Worm (Caenorhabditis elegans) whole organism, L2 larva: ENCODE data around the gene acs-3.

Experiments used
- F13H6.1 ChIP-seq: sonication (generic microtip); optimal IDR thresholded peaks from 2 replicates; lab custom pipeline; 2016; ENCODE audit warnings: missing genetic modification characterization, missing compliant biosample characterization
- aly-2 ChIP-seq: fragments of 150-350 bp; optimal IDR thresholded peaks from 2 replicates; lab custom pipeline; 2014; ENCODE audit warnings: missing biosample characterization, missing genetic modification characterization
- fos-1 ChIP-seq: fragments of 150-350 bp; optimal IDR thresholded peaks from 2 replicates; lab custom pipeline; 2014; ENCODE audit warnings: missing biosample characterization, missing genetic modification characterization
- lin-39 ChIP-seq: fragments of 150-350 bp; optimal IDR thresholded peaks from 2 replicates; lab custom pipeline; 2014; ENCODE audit warnings: missing biosample characterization, missing genetic modification reagents, missing genetic modification characterization
- lsy-2 ChIP-seq, 2 experiments: fragments of 150-350 bp in 1 of 2; sonication (generic microtip) in 1 of 2; optimal IDR thresholded peaks; 2 replicates each; lab custom pipeline; 2014 to 2017; ENCODE audit warnings: missing biosample characterization in 2 of 2, missing genetic modification characterization in 2 of 2
- nhr-77 ChIP-seq: fragments of 150-350 bp; optimal IDR thresholded peaks from 2 replicates; lab custom pipeline; 2014; ENCODE audit warnings: missing biosample characterization, missing genetic modification characterization
- skn-1 ChIP-seq: sonication (generic microtip); optimal IDR thresholded peaks from 2 replicates; lab custom pipeline; 2017; ENCODE audit warnings: missing biosample characterization, missing genetic modification characterization
- snpc-4 ChIP-seq: fragments of 150-350 bp; optimal IDR thresholded peaks from 2 replicates; lab custom pipeline; 2014; ENCODE audit warnings: missing biosample characterization, missing genetic modification characterization

DNA sequence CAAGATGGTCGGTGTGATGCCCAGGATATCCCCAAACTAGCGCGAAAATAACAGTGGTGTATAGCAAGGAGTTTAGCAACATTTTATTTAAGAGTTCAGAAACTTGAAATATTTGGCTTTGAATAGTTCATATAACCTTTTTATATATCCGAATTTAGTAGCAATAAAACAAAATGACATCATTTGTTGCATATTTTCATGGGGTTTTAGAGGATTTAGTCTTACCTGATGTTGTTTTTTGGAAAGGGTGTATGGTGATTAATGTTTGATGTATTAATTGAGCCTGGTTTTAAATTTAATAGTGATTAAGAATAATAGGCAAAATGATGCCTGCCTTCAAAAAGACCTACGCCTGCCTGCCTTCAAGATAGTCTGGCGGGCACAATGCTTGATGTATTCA, 47.1 kb downstream of the acs-3 start, which contains the start of gene F59A7.2:
- TF ChIP-seq lsy-2 (tag; optimal IDR thresholded peaks at IDR 0.05; lab: Kevin White, UChicago), result no peak
- no peak for TF ChIP-seq aly-2 (tag; lab: Kevin White, UChicago)
- no peak for TF ChIP-seq snpc-4 (tag; lab: Kevin White, UChicago)
- TF ChIP-seq F13H6.1, result no peak
- TF ChIP-seq nhr-77 (tag; lab: Kevin White, UChicago), result no peak
- no peak for TF ChIP-seq skn-1
- no peak for TF ChIP-seq fos-1 (tag; lab: Kevin White, UChicago)
- no peak for TF ChIP-seq lin-39 (tag; lab: Kevin White, UChicago)
